Worm (Caenorhabditis elegans) whole organism, L4 larva: ENCODE results near the gene C05C10.2.

Source experiments
- F44E2.7 ChIP-seq: fragments of 200-800 bp; sonication (Bioruptor generic); IDR thresholded peaks from 2 replicates; pipeline ENCODE4 v2.1.2; 2022; ENCODE audit warnings: missing genetic modification characterization, missing compliant biosample characterization
- Y48G9A.11 ChIP-seq: fragments of 200-800 bp; sonication (Bioruptor generic); IDR thresholded peaks from 2 replicates; pipeline ENCODE4 v1.3.6; 2022; ENCODE audit warnings: missing genetic modification reagents, missing genetic modification characterization, missing compliant biosample characterization
- ama-1 ChIP-seq: fragments of 150-350 bp; optimal IDR thresholded peaks from 2 replicates; lab custom pipeline; 2014; ENCODE audit warnings: inconsistent platforms, mixed read lengths
- dpl-1 ChIP-seq: fragments of 150-350 bp; optimal IDR thresholded peaks from 2 replicates; lab custom pipeline; 2014; ENCODE audit warnings: missing biosample characterization, missing genetic modification reagents, missing genetic modification characterization
- fkh-10 ChIP-seq: fragments of 150-350 bp; optimal IDR thresholded peaks from 2 replicates; lab custom pipeline; 2014; ENCODE audit warnings: missing biosample characterization, missing genetic modification reagents, missing genetic modification characterization
- hlh-30 ChIP-seq: sonication (generic microtip); optimal IDR thresholded peaks from 2 replicates; lab custom pipeline; 2017; ENCODE audit warnings: antibody characterized with exemption, mild to moderate bottlenecking, missing genetic modification characterization, missing compliant biosample characterization; ENCODE audit not compliant: insufficient read depth
- jun-1 ChIP-seq: fragments of 150-350 bp; optimal IDR thresholded peaks from 2 replicates; lab custom pipeline; 2014; ENCODE audit warnings: missing biosample characterization, missing genetic modification reagents, missing genetic modification characterization
- lin-13 ChIP-seq: fragments of 150-350 bp; optimal IDR thresholded peaks from 2 replicates; lab custom pipeline; 2014; ENCODE audit warnings: missing biosample characterization, missing genetic modification reagents, missing genetic modification characterization
- lin-15B ChIP-seq: fragments of 150-350 bp; sonication (generic microtip); optimal IDR thresholded peaks from 3 replicates; lab custom pipeline; 2014; ENCODE audit warnings: missing biosample characterization, missing genetic modification characterization
- lin-29 ChIP-seq: fragments of 200-800 bp; sonication (Bioruptor generic); IDR thresholded peaks from 2 replicates; pipeline ENCODE4 v1.3.6; 2022; ENCODE audit warnings: missing genetic modification reagents, missing genetic modification characterization, missing compliant biosample characterization
- lir-3 ChIP-seq: sonication (generic microtip); optimal IDR thresholded peaks from 2 replicates; lab custom pipeline; 2016; ENCODE audit warnings: mild to moderate bottlenecking, missing genetic modification characterization, missing compliant biosample characterization
- unc-62 ChIP-seq, 3 experiments: fragments of 150-350 bp in 1 of 3; sonication (generic microtip); optimal IDR thresholded peaks in 2 of 3; peaks in 1 of 3; 1 replicate in 1 of 3; 2 replicates in 2 of 3; lab custom pipeline; 2014 to 2017; ENCODE audit warnings: missing biosample characterization in 3 of 3, missing genetic modification characterization in 3 of 3, missing genetic modification reagents in 3 of 3, missing genotype in 1 of 3
- ztf-11 ChIP-seq: fragments of 150-350 bp; optimal IDR thresholded peaks from 2 replicates; lab custom pipeline; 2014; ENCODE audit warnings: missing biosample characterization, missing genetic modification characterization
- ztf-7 ChIP-seq: fragments of 150-350 bp; optimal IDR thresholded peaks from 2 replicates; lab custom pipeline; 2014; ENCODE audit warnings: missing biosample characterization, missing genetic modification characterization

- TF ChIP-seq hlh-30 (tag; lab: Kevin White, UChicago) (no peak), ztf-11 (tag; lab: Kevin White, UChicago) (no peak), ama-1 (lab: Kevin White, UChicago) (no peak), lin-15B (no peak), fkh-10 (GFP tag; lab: Kevin White, UChicago) (no peak), unc-62 (GFP tag; optimal IDR thresholded peaks at IDR 0.05 in 1 of 2; lab: Kevin White, UChicago) (no peak), unc-62 (tag; optimal IDR thresholded peaks at IDR 0.05; lab: Kevin White, UChicago) (no peak), ztf-7 (tag; lab: Kevin White, UChicago) (no peak), dpl-1 (GFP tag; lab: Kevin White, UChicago) (no peak), lin-13 (no peak), jun-1 (no peak), F44E2.7 (no peak), Y48G9A.11 (GFP tag; lab: Robert Waterston, UW) (no peak), lir-3 (tag; lab: Kevin White, UChicago) (no peak), lin-29 (GFP tag; lab: Robert Waterston, UW) (no peak)
These were observed 35.8 kb upstream of the C05C10.2 start, which contains the start of gene algn-8 for ce11 chrII:9886216-9886615.
